Worm (Caenorhabditis elegans) whole organism, L4 larva: Measurements from ENCODE around the gene F40F8.3.

ENCODE experiments used
- D1046.2 ChIP-seq: fragments of 200-800 bp; sonication (Bioruptor generic); IDR thresholded peaks from 2 replicates; pipeline ENCODE4 v1.3.6; 2022; ENCODE audit warnings: missing genetic modification characterization, missing compliant biosample characterization
- F37D6.2 ChIP-seq: sonication (generic microtip); optimal IDR thresholded peaks from 2 replicates; lab custom pipeline; 2016; ENCODE audit warnings: mild to moderate bottlenecking, missing genetic modification characterization, missing compliant biosample characterization
- F44E2.7 ChIP-seq: fragments of 200-800 bp; sonication (Bioruptor generic); IDR thresholded peaks from 2 replicates; pipeline ENCODE4 v2.1.2; 2022; ENCODE audit warnings: missing genetic modification characterization, missing compliant biosample characterization
- Y105C5A.15 ChIP-seq: fragments of 200-800 bp; sonication (Bioruptor generic); IDR thresholded peaks from 2 replicates; pipeline ENCODE4 v1.3.6; 2022; ENCODE audit warnings: missing genetic modification characterization, missing compliant biosample characterization
- ZK337.2 ChIP-seq: fragments of 200-800 bp; sonication (Bioruptor generic); IDR thresholded peaks from 2 replicates; pipeline ENCODE4 v1.3.6; 2022; ENCODE audit warnings: missing genetic modification reagents, missing genetic modification characterization, missing compliant biosample characterization
- ZK546.5 ChIP-seq, 2 experiments: sonication (generic microtip); optimal IDR thresholded peaks; 2 replicates each; lab custom pipeline; 2017; ENCODE audit warnings: missing biosample characterization in 2 of 2, missing genetic modification characterization in 2 of 2
- ceh-32 ChIP-seq: sonication (generic microtip); optimal IDR thresholded peaks from 2 replicates; lab custom pipeline; 2016; ENCODE audit warnings: mild to moderate bottlenecking, missing genetic modification characterization, missing compliant biosample characterization; ENCODE audit not compliant: poor library complexity
- daf-12 ChIP-seq: fragments of 150-350 bp; optimal IDR thresholded peaks from 2 replicates; lab custom pipeline; 2014; ENCODE audit warnings: missing biosample characterization, missing genetic modification reagents, missing genetic modification characterization
- daf-16 ChIP-seq, 3 experiments: sonication (generic microtip); optimal IDR thresholded peaks; 2 replicates each; lab custom pipeline; 2016 to 2017; ENCODE audit warnings: missing genetic modification characterization in 3 of 3, missing genetic modification reagents in 3 of 3, mild to moderate bottlenecking in 2 of 3, missing compliant biosample characterization in 2 of 3, missing biosample characterization in 1 of 3, moderate library complexity in 1 of 3
- daf-19 ChIP-seq: fragments of 200-800 bp; sonication (Bioruptor generic); conservative IDR thresholded peaks from 2 replicates; pipeline ENCODE4 v1.3.6; 2022; ENCODE audit warnings: missing genetic modification characterization, missing compliant biosample characterization
- dve-1 ChIP-seq: sonication (generic microtip); optimal IDR thresholded peaks from 2 replicates; lab custom pipeline; 2017; ENCODE audit warnings: antibody characterized with exemption, mild to moderate bottlenecking, missing genetic modification characterization, missing compliant biosample characterization; ENCODE audit not compliant: insufficient read depth
- fkh-10 ChIP-seq: fragments of 150-350 bp; optimal IDR thresholded peaks from 2 replicates; lab custom pipeline; 2014; ENCODE audit warnings: missing biosample characterization, missing genetic modification reagents, missing genetic modification characterization
- hlh-11 ChIP-seq: fragments of 200-800 bp; sonication (Bioruptor generic); optimal IDR thresholded peaks from 2 replicates; lab custom pipeline; 2018; ENCODE audit warnings: mild to moderate bottlenecking, missing genetic modification characterization, missing compliant biosample characterization
- hlh-30 ChIP-seq: sonication (generic microtip); optimal IDR thresholded peaks from 2 replicates; lab custom pipeline; 2017; ENCODE audit warnings: antibody characterized with exemption, mild to moderate bottlenecking, missing genetic modification characterization, missing compliant biosample characterization; ENCODE audit not compliant: insufficient read depth
- jun-1 ChIP-seq: fragments of 150-350 bp; optimal IDR thresholded peaks from 2 replicates; lab custom pipeline; 2014; ENCODE audit warnings: missing biosample characterization, missing genetic modification reagents, missing genetic modification characterization
- lim-7 ChIP-seq: fragments of 200-800 bp; sonication (Bioruptor generic); IDR thresholded peaks from 2 replicates; pipeline ENCODE4 v1.3.6; 2022; ENCODE audit warnings: missing genetic modification characterization, missing compliant biosample characterization
- lin-13 ChIP-seq: fragments of 150-350 bp; optimal IDR thresholded peaks from 2 replicates; lab custom pipeline; 2014; ENCODE audit warnings: missing biosample characterization, missing genetic modification reagents, missing genetic modification characterization
- lin-29 ChIP-seq: fragments of 200-800 bp; sonication (Bioruptor generic); IDR thresholded peaks from 2 replicates; pipeline ENCODE4 v1.3.6; 2022; ENCODE audit warnings: missing genetic modification reagents, missing genetic modification characterization, missing compliant biosample characterization
- lir-3 ChIP-seq: sonication (generic microtip); optimal IDR thresholded peaks from 2 replicates; lab custom pipeline; 2016; ENCODE audit warnings: mild to moderate bottlenecking, missing genetic modification characterization, missing compliant biosample characterization
- lsy-2 ChIP-seq, 2 experiments: fragments of 150-350 bp in 1 of 2; sonication (generic microtip) in 1 of 2; optimal IDR thresholded peaks; 2 replicates each; lab custom pipeline; 2014 to 2017; ENCODE audit warnings: missing biosample characterization in 2 of 2, missing genetic modification characterization in 2 of 2
- madf-5 ChIP-seq, 2 experiments: fragments of 200-800 bp; sonication (Bioruptor generic); IDR thresholded peaks; 2 replicates each; pipeline ENCODE4 v1.3.6; 2022; ENCODE audit warnings: missing compliant biosample characterization in 2 of 2, missing genetic modification characterization in 2 of 2
- mep-1 ChIP-seq: fragments of 150-350 bp; sonication (generic microtip); optimal IDR thresholded peaks from 3 replicates; lab custom pipeline; 2014; ENCODE audit warnings: missing biosample characterization, missing genetic modification characterization
- mes-2 ChIP-seq: sonication (generic microtip); optimal IDR thresholded peaks from 2 replicates; lab custom pipeline; 2016; ENCODE audit warnings: missing genotype, mild to moderate bottlenecking, missing genetic modification characterization, missing compliant biosample characterization; ENCODE audit not compliant: poor library complexity, severe bottlenecking
- nhr-11 ChIP-seq: fragments of 150-350 bp; optimal IDR thresholded peaks from 2 replicates; lab custom pipeline; 2014; ENCODE audit warnings: missing biosample characterization, missing genetic modification characterization
- nhr-111 ChIP-seq: fragments of 200-800 bp; sonication (Bioruptor generic); optimal IDR thresholded peaks from 2 replicates; lab custom pipeline; 2018; ENCODE audit warnings: mild to moderate bottlenecking, missing genetic modification characterization, missing compliant biosample characterization
- nhr-6 ChIP-seq: fragments of 150-350 bp; optimal IDR thresholded peaks from 2 replicates; lab custom pipeline; 2014; ENCODE audit warnings: missing biosample characterization, missing genetic modification characterization
- nhr-77 ChIP-seq: fragments of 150-350 bp; optimal IDR thresholded peaks from 2 replicates; lab custom pipeline; 2014; ENCODE audit warnings: missing biosample characterization, missing genetic modification characterization
- pha-4 ChIP-seq, 2 experiments: fragments of 150-350 bp in 1 of 2; fragments of 200-800 bp in 1 of 2; sonication (Bioruptor generic) in 1 of 2; IDR thresholded peaks in 1 of 2; optimal IDR thresholded peaks in 1 of 2; 2 replicates each; pipeline versions ENCODE4 v1.3.6 to Lab custom; 2014 to 2022; ENCODE audit warnings: missing genetic modification characterization in 2 of 2, missing genetic modification reagents in 2 of 2, missing biosample characterization in 1 of 2, missing compliant biosample characterization in 1 of 2
- php-3 ChIP-seq: fragments of 200-800 bp; sonication (Bioruptor generic); IDR thresholded peaks from 2 replicates; pipeline ENCODE4 v1.3.6; 2022; ENCODE audit warnings: missing genetic modification reagents, missing genetic modification characterization, missing compliant biosample characterization
- spr-1 ChIP-seq: sonication (generic microtip); optimal IDR thresholded peaks from 2 replicates; lab custom pipeline; 2016; ENCODE audit warnings: mild to moderate bottlenecking, missing genetic modification characterization, missing compliant biosample characterization
- spr-3 ChIP-seq: fragments of 200-800 bp; sonication (Bioruptor generic); optimal IDR thresholded peaks from 2 replicates; lab custom pipeline; 2018; ENCODE audit warnings: mild to moderate bottlenecking, missing genetic modification characterization, missing compliant biosample characterization
- unc-62 ChIP-seq, 3 experiments: fragments of 150-350 bp in 1 of 3; sonication (generic microtip); optimal IDR thresholded peaks in 2 of 3; peaks in 1 of 3; 1 replicate in 1 of 3; 2 replicates in 2 of 3; lab custom pipeline; 2014 to 2017; ENCODE audit warnings: missing biosample characterization in 3 of 3, missing genetic modification characterization in 3 of 3, missing genetic modification reagents in 3 of 3, missing genotype in 1 of 3
- zip-2 ChIP-seq: fragments of 150-350 bp; optimal IDR thresholded peaks from 2 replicates; lab custom pipeline; 2014; ENCODE audit warnings: missing biosample characterization, missing genetic modification characterization
- ztf-7 ChIP-seq: fragments of 150-350 bp; optimal IDR thresholded peaks from 2 replicates; lab custom pipeline; 2014; ENCODE audit warnings: missing biosample characterization, missing genetic modification characterization

F40F8.3 gene

DNA sequence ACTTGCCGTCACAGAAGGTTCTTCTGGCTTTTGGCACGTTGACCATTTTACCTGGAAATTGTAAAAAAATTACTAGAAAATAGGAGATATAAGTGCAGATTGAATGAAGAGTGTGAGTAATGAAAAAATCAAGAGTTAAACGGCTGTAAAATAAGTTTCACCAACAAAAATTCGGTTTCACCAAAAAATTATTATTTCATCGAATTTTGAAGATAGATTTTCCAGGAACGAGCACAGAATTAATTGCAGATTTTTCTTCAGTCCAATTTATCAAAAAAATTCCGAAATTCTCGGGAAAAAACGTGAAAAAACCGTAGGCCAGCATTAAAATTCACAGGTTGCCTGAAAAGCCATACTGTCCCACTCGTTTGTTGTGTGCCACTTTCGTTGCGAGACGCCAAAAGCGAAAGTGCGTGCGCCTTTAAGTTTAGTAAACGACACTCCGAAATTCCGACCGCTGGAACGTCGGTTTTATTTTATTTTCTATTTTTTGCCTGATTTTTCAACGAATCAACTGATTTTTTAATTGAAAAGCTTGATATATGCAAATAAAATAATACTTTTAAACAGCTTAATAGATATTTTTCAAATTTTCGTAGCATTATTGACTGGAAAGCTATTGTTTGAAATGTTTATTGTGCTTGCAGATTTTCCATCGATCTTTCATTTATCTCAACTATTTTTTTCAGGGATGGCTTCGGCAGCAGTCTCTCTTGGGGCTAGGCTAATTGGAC, 31.8 kb upstream of the F40F8.3 start, which contains the start of the genes rpl-36.A and nuo-1 (continued):
- TF ChIP-seq madf-5 (GFP tag; IDR thresholded peaks at IDR 0.05; lab: Robert Waterston, UW), result no peak
- no peak for TF ChIP-seq lim-7
- no peak for TF ChIP-seq lir-3 (tag; lab: Kevin White, UChicago)
- peak; percentile 67 for TF ChIP-seq nhr-11 (tag; lab: Kevin White, UChicago)
- no peak for TF ChIP-seq ceh-32 (tag; lab: Kevin White, UChicago)
- peak; percentile 91 to 99 for TF ChIP-seq lsy-2 (tag; optimal IDR thresholded peaks at IDR 0.05; lab: Kevin White, UChicago)
- no peak for TF ChIP-seq spr-3 (GFP tag; lab: Kevin White, UChicago)
- TF ChIP-seq Y105C5A.15 (GFP tag; lab: Robert Waterston, UW), result no peak
- TF ChIP-seq jun-1 (tag; lab: Kevin White, UChicago), result no peak
- peak; percentile 85 for TF ChIP-seq mep-1 (tag; lab: Kevin White, UChicago)
- TF ChIP-seq daf-19 (GFP tag; lab: Robert Waterston, UW), result no peak
- peak; percentile 71 for TF ChIP-seq dve-1 (tag; lab: Kevin White, UChicago)
- no peak for TF ChIP-seq ztf-7 (tag; lab: Kevin White, UChicago)
- TF ChIP-seq lin-13 (GFP tag; lab: Kevin White, UChicago), result peak; percentile 54
- TF ChIP-seq spr-1, result peak; percentile 20
- no peak for TF ChIP-seq ZK337.2 (GFP tag; lab: Robert Waterston, UW)
- TF ChIP-seq nhr-6, result peak; percentile 81
- peak; percentile 27 for TF ChIP-seq F37D6.2 (tag; lab: Kevin White, UChicago)
- no peak for TF ChIP-seq F44E2.7 (GFP tag; lab: Robert Waterston, UW)
- TF ChIP-seq lin-29 (GFP tag; lab: Robert Waterston, UW), result no peak
- peak; percentile 80 for TF ChIP-seq hlh-11
- peak in 1 of 2 experiments; percentile 6 for TF ChIP-seq ZK546.5 (tag; optimal IDR thresholded peaks at IDR 0.05; lab: Kevin White, UChicago)
- peak; percentile 1 for TF ChIP-seq fkh-10 (GFP tag; lab: Kevin White, UChicago)
- peak; percentile 76 for TF ChIP-seq hlh-30 (tag; lab: Kevin White, UChicago)
- no peak for TF ChIP-seq nhr-111 (GFP tag; lab: Kevin White, UChicago)
- no peak for TF ChIP-seq zip-2 (tag; lab: Kevin White, UChicago)
- TF ChIP-seq nhr-77 (tag; lab: Kevin White, UChicago), result peak; percentile 86
- TF ChIP-seq mes-2, result peak; percentile 86
- no peak for TF ChIP-seq daf-12 (tag; lab: Kevin White, UChicago)

DNA sequence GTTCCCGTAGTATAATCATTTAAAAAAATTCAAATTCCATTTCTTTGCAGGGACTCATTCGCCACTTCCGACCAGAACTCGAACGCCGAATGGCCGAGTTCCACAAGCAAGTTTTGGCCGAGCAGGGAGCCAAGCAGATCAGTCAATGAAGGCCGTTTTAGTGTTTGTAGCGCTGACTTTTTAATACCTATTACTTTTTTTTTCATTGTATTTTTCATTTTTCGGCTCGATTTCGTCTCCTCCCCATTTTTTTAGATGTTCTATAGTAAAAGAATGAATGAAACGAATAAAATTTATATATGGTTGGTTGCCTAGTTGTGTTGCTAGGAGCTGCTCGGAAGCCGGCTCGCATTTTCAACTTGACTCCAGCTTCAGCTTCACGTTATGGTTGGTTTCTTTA, 29.2 kb upstream of the F40F8.3 start, which contains the start of gene C09H10.4:
TSS of gene C09H10.4 (plus strand) at position 301 of the 400 bp plus-strand sequence.
- TF ChIP-seq unc-62 (GFP tag; optimal IDR thresholded peaks at IDR 0.05 in 1 of 2; lab: Kevin White, UChicago) (peak in 1 of 2 experiments; percentile 36), unc-62 (tag; optimal IDR thresholded peaks at IDR 0.05; lab: Kevin White, UChicago) (no peak), pha-4 (GFP tag; IDR thresholded peaks at IDR 0.05; lab: Robert Waterston, UW) (0 out of 2 replicates have a peak, but pooled peaks have one; percentile 11), pha-4 (tag; optimal IDR thresholded peaks at IDR 0.05; lab: Kevin White, UChicago) (no peak), D1046.2 (no peak), dve-1 (tag; lab: Kevin White, UChicago) (no peak), php-3 (GFP tag; lab: Robert Waterston, UW) (no peak)

DNA sequence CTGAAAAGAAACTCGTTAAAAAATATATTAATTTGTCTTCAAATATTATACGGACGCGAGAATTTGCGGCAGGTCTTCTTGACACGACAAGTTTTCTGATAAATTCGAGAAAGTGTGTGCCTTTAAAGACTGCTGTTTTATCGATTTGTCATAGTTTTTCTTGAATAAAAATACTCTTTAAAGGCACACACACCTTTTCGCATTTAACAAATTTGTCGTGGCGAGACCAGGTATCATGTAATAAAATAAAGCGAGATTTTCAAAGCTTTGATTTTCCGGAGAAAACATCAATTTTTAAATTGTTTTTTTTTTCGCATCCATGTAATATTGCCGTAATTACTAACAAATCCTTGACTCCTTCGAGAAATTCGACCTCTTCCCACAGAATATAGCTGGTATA, 27.9 kb upstream of the F40F8.3 start:
- TF ChIP-seq unc-62 (GFP tag; optimal IDR thresholded peaks at IDR 0.05 in 1 of 2; lab: Kevin White, UChicago) (peak in 1 of 2 experiments; percentile 95), unc-62 (tag; optimal IDR thresholded peaks at IDR 0.05; lab: Kevin White, UChicago) (no peak), daf-16 (GFP tag; optimal IDR thresholded peaks at IDR 0.05; lab: Kevin White, UChicago) (no peak), daf-16 (tag; optimal IDR thresholded peaks at IDR 0.05; lab: Kevin White, UChicago) (no peak)
